Fruit fly (Drosophila melanogaster): ENCODE results near the gene ND-13B.

Gene ND-13B

dm6 chr3L:10739666-10740417 is 45.9 kb upstream of the ND-13B start (continued):
- peak; percentile 96 for TF ChIP-seq h (GFP tag; optimal IDR thresholded peaks at IDR 0.05)
- TF ChIP-seq OdsH (GFP tag; optimal IDR thresholded peaks at IDR 0.05), result peak; percentile 95
- peak; percentile 54 for TF ChIP-seq Vsx2 (GFP tag; optimal IDR thresholded peaks at IDR 0.05; ENCODE audit: partially characterized antibody)
- TF ChIP-seq foxo (GFP tag; optimal IDR thresholded peaks at IDR 0.05), result peak; percentile 83 to 95

- TF ChIP-seq Abd-B (GFP tag; optimal IDR thresholded peaks at IDR 0.05), result no peak
- no peak for TF ChIP-seq Sp1 (GFP tag; optimal IDR thresholded peaks at IDR 0.05)
- TF ChIP-seq N (GFP tag; optimal IDR thresholded peaks at IDR 0.05), result no peak
- TF ChIP-seq HLH106 (tag; optimal IDR thresholded peaks at IDR 0.05), result no peak
- no peak for TF ChIP-seq brk (GFP tag; optimal IDR thresholded peaks at IDR 0.05)
- peak; percentile 73 for TF ChIP-seq Vsx2 (GFP tag; optimal IDR thresholded peaks at IDR 0.05; ENCODE audit: partially characterized antibody)
- TF ChIP-seq dsf (GFP tag; optimal IDR thresholded peaks at IDR 0.05; ENCODE audit: borderline replicate concordance), result no peak
- no peak for TF ChIP-seq OdsH (GFP tag; optimal IDR thresholded peaks at IDR 0.05)
- TF ChIP-seq dmrt93B (GFP tag; optimal IDR thresholded peaks at IDR 0.05), result no peak
- no peak for TF ChIP-seq Myc (optimal IDR thresholded peaks at IDR 0.05)
- TF ChIP-seq sage (GFP tag; optimal IDR thresholded peaks at IDR 0.05), result no peak
- peak; percentile 79 for TF ChIP-seq CrebA (GFP tag; optimal IDR thresholded peaks at IDR 0.05; ENCODE audit: borderline replicate concordance)
- TF ChIP-seq Dfd (GFP tag; optimal IDR thresholded peaks at IDR 0.05), result no peak
- TF ChIP-seq psq (GFP tag; optimal IDR thresholded peaks at IDR 0.05), result no peak
- no peak for TF ChIP-seq sv (GFP tag; optimal IDR thresholded peaks at IDR 0.05)
- TF ChIP-seq pan (optimal IDR thresholded peaks at IDR 0.05), result no peak
- TF ChIP-seq br (GFP tag; optimal IDR thresholded peaks at IDR 0.05), result no peak
- no peak for TF ChIP-seq usp (GFP tag; optimal IDR thresholded peaks at IDR 0.05)
- no peak for TF ChIP-seq Rel (GFP tag; optimal IDR thresholded peaks at IDR 0.05)
- TF ChIP-seq Rel (tag; optimal IDR thresholded peaks at IDR 0.05), result peak; percentile 9
- peak; percentile 34 for TF ChIP-seq Hnf4 (GFP tag; optimal IDR thresholded peaks at IDR 0.05)
- TF ChIP-seq woc (GFP tag; optimal IDR thresholded peaks at IDR 0.05), result no peak
- TF ChIP-seq Jra (GFP tag; optimal IDR thresholded peaks at IDR 0.05), result no peak
- no peak for TF ChIP-seq Hr78 (GFP tag; optimal IDR thresholded peaks at IDR 0.05)
- TF ChIP-seq fru (GFP tag; optimal IDR thresholded peaks at IDR 0.05), result peak; percentile 39
- peak; percentile 48 for TF ChIP-seq jim (GFP tag; optimal IDR thresholded peaks at IDR 0.05)
- TF ChIP-seq Hr83 (GFP tag; optimal IDR thresholded peaks at IDR 0.05; ENCODE audit: poor library complexity, severe bottlenecking), result peak; percentile 27
- peak; percentile 45 for TF ChIP-seq Dif (GFP tag; optimal IDR thresholded peaks at IDR 0.05; ENCODE audit: partially characterized antibody)
- peak; percentile 10 to 54 for TF ChIP-seq dl (GFP tag; optimal IDR thresholded peaks at IDR 0.05; ENCODE audit: insufficient read depth in 1 of 2, partially characterized antibody in 2 of 2)
- no peak for TF ChIP-seq rgr (GFP tag; optimal IDR thresholded peaks at IDR 0.05)
- TF ChIP-seq Mio (GFP tag; optimal IDR thresholded peaks at IDR 0.05), result peak; percentile 18
- TF ChIP-seq h (GFP tag; optimal IDR thresholded peaks at IDR 0.05), result no peak
- no peak for TF ChIP-seq CG9705 (GFP tag; optimal IDR thresholded peaks at IDR 0.05)
Observed at dm6 chr3L:10739109-10739665, 45.3 kb upstream of the ND-13B start.

DNA sequence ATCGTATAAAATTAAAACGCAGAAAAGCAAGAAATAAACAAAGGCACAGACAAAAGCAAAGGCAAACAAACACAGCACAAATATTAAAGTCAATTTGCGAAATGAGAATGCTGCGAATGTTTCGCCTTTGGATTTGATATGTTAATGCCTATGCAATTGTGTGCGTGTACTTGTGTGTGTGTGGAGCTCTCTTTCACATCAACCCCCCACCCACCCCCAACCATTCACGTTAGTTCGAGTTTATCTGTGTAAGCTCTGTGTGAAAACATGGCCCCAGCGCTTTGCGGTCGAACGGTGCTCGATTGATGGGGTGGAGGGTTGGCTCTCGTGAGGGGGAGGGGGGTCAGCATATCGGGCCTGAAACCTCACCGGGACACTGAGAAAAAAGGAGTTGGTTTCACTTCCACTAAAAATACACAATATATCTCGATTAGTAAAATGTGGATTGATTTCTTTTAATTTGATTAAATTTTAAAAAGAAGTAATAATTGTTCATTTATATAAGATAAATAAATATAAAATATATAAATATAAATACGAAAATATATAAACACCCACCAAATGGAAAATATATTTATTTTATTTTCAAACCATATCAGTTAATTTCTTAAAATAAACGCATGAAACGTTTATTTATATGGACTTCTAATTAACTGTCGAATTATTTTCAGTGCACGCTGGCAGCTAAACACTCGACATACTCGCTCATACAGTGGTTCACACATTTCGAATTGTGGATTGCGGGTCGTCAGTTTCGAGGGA is 44.6 kb upstream of the ND-13B start:
- TF ChIP-seq woc (GFP tag; optimal IDR thresholded peaks at IDR 0.05) (peak; percentile 70), ey (GFP tag; optimal IDR thresholded peaks at IDR 0.05) (no peak), jim (GFP tag; optimal IDR thresholded peaks at IDR 0.05) (peak; percentile 23), Dif (GFP tag; optimal IDR thresholded peaks at IDR 0.05; ENCODE audit: partially characterized antibody) (no peak), N (GFP tag; optimal IDR thresholded peaks at IDR 0.05) (no peak), Sp1 (GFP tag; optimal IDR thresholded peaks at IDR 0.05) (peak; percentile 87), dmrt93B (GFP tag; optimal IDR thresholded peaks at IDR 0.05) (peak; percentile 82), fru (GFP tag; optimal IDR thresholded peaks at IDR 0.05) (peak; percentile 45), dl (GFP tag; optimal IDR thresholded peaks at IDR 0.05; ENCODE audit: insufficient read depth in 1 of 2, partially characterized antibody in 2 of 2) (peak in 1 of 2 experiments; percentile 3), br (GFP tag; optimal IDR thresholded peaks at IDR 0.05) (peak; percentile 31), Hnf4 (GFP tag; optimal IDR thresholded peaks at IDR 0.05) (no peak), tai (GFP tag; optimal IDR thresholded peaks at IDR 0.05) (peak; percentile 41), h (GFP tag; optimal IDR thresholded peaks at IDR 0.05) (peak; percentile 28), foxo (GFP tag; optimal IDR thresholded peaks at IDR 0.05) (peak; percentile 51 to 60), CG32264 (GFP tag; optimal IDR thresholded peaks at IDR 0.05) (peak; percentile 20), psq (GFP tag; optimal IDR thresholded peaks at IDR 0.05) (peak; percentile 71), rgr (GFP tag; optimal IDR thresholded peaks at IDR 0.05) (peak; percentile 10), HLH106 (tag; optimal IDR thresholded peaks at IDR 0.05) (peak; percentile 85), Rel (GFP tag; optimal IDR thresholded peaks at IDR 0.05) (no peak), Rel (tag; optimal IDR thresholded peaks at IDR 0.05) (peak; percentile 45)

Data from whole organism, wandering third instar larva.